Worm (Caenorhabditis elegans) whole organism, mixed stage, embryonic: Measurements from ENCODE around the gene fbxb-16.

Source experiments
- M03D4.4 ChIP-seq: sonication (generic microtip); optimal IDR thresholded peaks from 2 replicates; lab custom pipeline; 2017; ENCODE audit warnings: mild to moderate bottlenecking, missing genetic modification characterization, missing compliant biosample characterization
- bed-3 ChIP-seq: fragments of 200-800 bp; sonication (Bioruptor generic); optimal IDR thresholded peaks from 3 replicates; lab custom pipeline; 2018; ENCODE audit warnings: mild to moderate bottlenecking, missing genetic modification characterization, moderate library complexity, missing compliant biosample characterization
- blmp-1 ChIP-seq: fragments of 150-350 bp; optimal IDR thresholded peaks from 2 replicates; lab custom pipeline; 2014; ENCODE audit warnings: missing biosample characterization, missing genetic modification characterization
- ceh-39 ChIP-seq: fragments of 150-350 bp; optimal IDR thresholded peaks from 2 replicates; lab custom pipeline; 2014; ENCODE audit warnings: missing biosample characterization, missing genetic modification characterization
- ces-1 ChIP-seq: fragments of 150-350 bp; optimal IDR thresholded peaks from 2 replicates; lab custom pipeline; 2014; ENCODE audit warnings: missing biosample characterization, missing genetic modification reagents, missing genetic modification characterization
- cnd-1 ChIP-seq: fragments of 200-800 bp; sonication (Bioruptor generic); optimal IDR thresholded peaks from 2 replicates; lab custom pipeline; 2018; ENCODE audit warnings: mild to moderate bottlenecking, missing genetic modification characterization, missing compliant biosample characterization
- drap-1 ChIP-seq: fragments of 200-800 bp; sonication (Bioruptor generic); optimal IDR thresholded peaks from 3 replicates; lab custom pipeline; 2018; ENCODE audit warnings: mild to moderate bottlenecking, missing genetic modification characterization, missing compliant biosample characterization
- elt-1 ChIP-seq: sonication (generic microtip); optimal IDR thresholded peaks from 2 replicates; lab custom pipeline; 2017; ENCODE audit warnings: missing genetic modification characterization, mild to moderate bottlenecking, missing compliant biosample characterization, antibody characterized with exemption, moderate library complexity, borderline replicate concordance; ENCODE audit not compliant: insufficient read depth
- elt-3 ChIP-seq: fragments of 150-350 bp; optimal IDR thresholded peaks from 2 replicates; lab custom pipeline; 2014; ENCODE audit warnings: missing biosample characterization, missing genetic modification characterization
- ham-2 ChIP-seq: fragments of 200-800 bp; sonication (Bioruptor generic); optimal IDR thresholded peaks from 2 replicates; lab custom pipeline; 2018; ENCODE audit warnings: mild to moderate bottlenecking, missing genetic modification characterization, missing compliant biosample characterization
- hlh-1 ChIP-seq: fragments of 150-350 bp; optimal IDR thresholded peaks from 2 replicates; lab custom pipeline; 2014; ENCODE audit warnings: missing biosample characterization, missing genetic modification reagents, missing genetic modification characterization
- lin-13 ChIP-seq: fragments of 150-350 bp; optimal IDR thresholded peaks from 2 replicates; lab custom pipeline; 2014; ENCODE audit warnings: missing biosample characterization, missing genetic modification characterization
- lin-32 ChIP-seq: fragments of 200-800 bp; sonication (Bioruptor generic); optimal IDR thresholded peaks from 2 replicates; lab custom pipeline; 2018; ENCODE audit warnings: mild to moderate bottlenecking, missing genetic modification characterization, missing compliant biosample characterization
- mab-5 ChIP-seq: fragments of 150-350 bp; optimal IDR thresholded peaks from 2 replicates; lab custom pipeline; 2014; ENCODE audit warnings: missing biosample characterization, missing genetic modification characterization
- mls-2 ChIP-seq: sonication (generic microtip); optimal IDR thresholded peaks from 2 replicates; lab custom pipeline; 2016; ENCODE audit warnings: mild to moderate bottlenecking, missing genetic modification characterization, moderate library complexity, missing compliant biosample characterization
- nhr-12 ChIP-seq: fragments of 150-350 bp; optimal IDR thresholded peaks from 2 replicates; lab custom pipeline; 2014; ENCODE audit warnings: missing biosample characterization, missing genetic modification characterization
- nhr-2 ChIP-seq: fragments of 150-350 bp; optimal IDR thresholded peaks from 2 replicates; lab custom pipeline; 2014; ENCODE audit warnings: missing biosample characterization, missing genetic modification characterization
- nhr-237 ChIP-seq: fragments of 150-350 bp; optimal IDR thresholded peaks from 2 replicates; lab custom pipeline; 2014; ENCODE audit warnings: missing biosample characterization, missing genetic modification characterization
- nhr-28 ChIP-seq: fragments of 150-350 bp; optimal IDR thresholded peaks from 2 replicates; lab custom pipeline; 2014; ENCODE audit warnings: missing biosample characterization, missing genetic modification characterization
- nhr-76 ChIP-seq: sonication (generic microtip); optimal IDR thresholded peaks from 2 replicates; lab custom pipeline; 2017; ENCODE audit warnings: missing biosample characterization, missing genetic modification characterization
- pha-4 ChIP-seq: fragments of 150-350 bp; optimal IDR thresholded peaks from 2 replicates; lab custom pipeline; 2018; ENCODE audit warnings: missing biosample characterization, missing genetic modification reagents, missing genetic modification characterization
- sem-2 ChIP-seq: fragments of 200-800 bp; sonication (Bioruptor generic); optimal IDR thresholded peaks from 2 replicates; lab custom pipeline; 2018; ENCODE audit warnings: mild to moderate bottlenecking, missing genetic modification characterization, missing compliant biosample characterization
- snpc-4 ChIP-seq: fragments of 150-350 bp; optimal IDR thresholded peaks from 2 replicates; lab custom pipeline; 2014; ENCODE audit warnings: missing biosample characterization, missing genetic modification characterization
- sptf-1 ChIP-seq: sonication (generic microtip); optimal IDR thresholded peaks from 2 replicates; lab custom pipeline; 2017; ENCODE audit warnings: mild to moderate bottlenecking, missing genetic modification characterization, moderate library complexity, missing compliant biosample characterization
- tbx-8 ChIP-seq: fragments of 200-800 bp; sonication (Bioruptor generic); optimal IDR thresholded peaks from 2 replicates; lab custom pipeline; 2018; ENCODE audit warnings: mild to moderate bottlenecking, missing genetic modification characterization, moderate library complexity, missing compliant biosample characterization
- unc-120 ChIP-seq: sonication (generic microtip); optimal IDR thresholded peaks from 2 replicates; lab custom pipeline; 2017; ENCODE audit warnings: missing genetic modification characterization, missing compliant biosample characterization; ENCODE audit not compliant: poor library complexity, severe bottlenecking
- unc-39 ChIP-seq: fragments of 150-350 bp; optimal IDR thresholded peaks from 2 replicates; lab custom pipeline; 2014; ENCODE audit warnings: missing biosample characterization, missing genetic modification characterization
- unc-62 ChIP-seq: fragments of 150-350 bp; optimal IDR thresholded peaks from 2 replicates; lab custom pipeline; 2014; ENCODE audit warnings: missing biosample characterization, missing genetic modification reagents, missing genetic modification characterization
- zip-8 ChIP-seq: fragments of 150-350 bp; optimal IDR thresholded peaks from 2 replicates; lab custom pipeline; 2014; ENCODE audit warnings: missing biosample characterization, missing genetic modification characterization

The fbxb-16 gene

DNA sequence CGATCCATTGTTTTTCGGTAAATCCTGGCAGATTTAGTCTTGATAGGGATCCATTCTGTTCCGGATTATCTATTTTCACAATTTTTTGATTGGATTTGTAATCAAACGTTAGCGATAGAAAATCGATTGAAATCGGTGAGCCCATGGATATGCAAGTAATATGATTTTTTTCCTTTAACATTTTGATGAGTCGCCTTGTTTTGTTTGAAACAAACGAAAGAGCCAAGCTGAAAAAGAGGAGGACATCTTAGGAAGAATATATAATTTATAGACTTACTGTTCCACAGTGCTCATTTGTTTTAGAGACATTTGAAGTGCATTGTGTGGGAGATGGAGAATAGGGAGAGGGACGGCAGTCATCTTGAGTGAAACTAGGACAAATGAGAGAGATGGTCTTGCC lies 37.1 kb upstream of the fbxb-16 start, which contains the start of the genes fbxb-18 and fbxb-19:
Gene fbxb-18, minus strand, starts transcription at position 101 of the 400 bp plus-strand sequence.
Gene fbxb-19, minus strand, starts transcription at position 369 of the 400 bp plus-strand sequence.
- TF ChIP-seq hlh-1, result no peak

DNA sequence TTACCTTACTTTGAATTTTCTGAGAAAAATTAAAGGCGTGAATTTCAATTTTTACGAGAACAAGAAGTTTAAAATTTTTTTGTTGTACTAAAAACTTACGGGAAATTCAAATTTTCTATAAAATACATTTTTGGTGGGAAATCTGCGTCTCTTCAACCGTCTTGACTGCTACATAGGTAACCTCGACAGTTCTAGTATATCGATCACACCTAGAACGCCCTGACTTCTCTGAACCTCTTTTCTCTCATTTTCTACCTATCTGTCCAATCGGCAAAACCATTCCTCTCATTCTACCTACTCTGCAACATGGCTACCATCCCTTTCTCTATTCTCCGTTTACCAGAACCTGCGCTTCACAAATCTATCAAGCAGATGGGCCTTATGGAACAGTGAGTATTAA lies 32.0 kb upstream of the fbxb-16 start, which contains the start of gene fbxb-25:
Gene fbxb-25, plus strand, starts transcription at position 301 of the 400 bp plus-strand sequence.
- TF ChIP-seq unc-39 (tag; lab: Kevin White, UChicago) (no peak), mls-2 (tag; lab: Kevin White, UChicago) (no peak), bed-3 (no peak), nhr-2 (tag; lab: Kevin White, UChicago) (no peak), ceh-39 (tag; lab: Kevin White, UChicago) (no peak), lin-32 (GFP tag; lab: Kevin White, UChicago) (no peak), unc-62 (GFP tag; lab: Kevin White, UChicago) (no peak)
- TF ChIP-seq, all 35 proteins: peak for 0

ce11 chrII:1682218-1682617 lies 30.5 kb upstream of the fbxb-16 start, which contains the start of gene fbxb-26:
Gene fbxb-26 (plus strand): TSS chrII:1682518.
- TF ChIP-seq mls-2 (tag; lab: Kevin White, UChicago) (no peak), snpc-4 (no peak), unc-120 (tag; lab: Kevin White, UChicago) (no peak), elt-3 (tag; lab: Kevin White, UChicago) (no peak), hlh-1 (no peak), lin-13 (tag; lab: Kevin White, UChicago) (no peak), sem-2 (GFP tag; lab: Kevin White, UChicago) (no peak), elt-1 (tag; lab: Kevin White, UChicago) (no peak), unc-62 (GFP tag; lab: Kevin White, UChicago) (no peak), nhr-12 (tag; lab: Kevin White, UChicago) (no peak), pha-4 (tag; lab: Kevin White, UChicago) (no peak), sptf-1 (tag; lab: Kevin White, UChicago) (no peak), unc-39 (tag; lab: Kevin White, UChicago) (no peak), nhr-237 (tag; lab: Kevin White, UChicago) (no peak), nhr-28 (no peak), bed-3 (no peak), ham-2 (GFP tag; lab: Kevin White, UChicago) (no peak), lin-32 (GFP tag; lab: Kevin White, UChicago) (no peak)
- TF ChIP-seq, all 35 proteins: peak for 0

DNA sequence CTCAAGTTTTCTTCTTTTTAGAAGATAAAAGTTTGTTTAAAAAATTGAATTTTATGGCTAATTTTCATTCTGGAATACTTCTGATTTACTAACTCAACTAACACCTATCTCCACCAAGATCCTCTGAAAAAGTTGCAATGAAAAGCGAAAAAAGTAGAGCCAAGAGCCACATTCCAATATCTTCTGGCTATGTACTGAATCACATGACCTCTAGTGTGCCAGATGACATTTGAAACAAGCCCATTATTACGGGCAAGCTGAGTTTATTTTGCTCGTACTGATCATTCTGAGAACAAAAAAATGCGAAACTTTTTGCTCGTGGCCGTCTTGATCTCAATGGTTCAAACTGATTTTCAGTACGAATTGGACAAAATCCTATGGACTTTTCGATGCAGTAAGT lies 27.4 kb upstream of the fbxb-16 start, which contains the start of gene irld-36:
Gene irld-36, plus strand, starts transcription at position 301 of the 400 bp plus-strand sequence.
- TF ChIP-seq mls-2 (tag; lab: Kevin White, UChicago), result no peak
- TF ChIP-seq nhr-76 (tag; lab: Kevin White, UChicago), result no peak
- no peak for TF ChIP-seq unc-39 (tag; lab: Kevin White, UChicago)
- TF ChIP-seq elt-3 (tag; lab: Kevin White, UChicago), result no peak
- TF ChIP-seq unc-120 (tag; lab: Kevin White, UChicago), result no peak

DNA sequence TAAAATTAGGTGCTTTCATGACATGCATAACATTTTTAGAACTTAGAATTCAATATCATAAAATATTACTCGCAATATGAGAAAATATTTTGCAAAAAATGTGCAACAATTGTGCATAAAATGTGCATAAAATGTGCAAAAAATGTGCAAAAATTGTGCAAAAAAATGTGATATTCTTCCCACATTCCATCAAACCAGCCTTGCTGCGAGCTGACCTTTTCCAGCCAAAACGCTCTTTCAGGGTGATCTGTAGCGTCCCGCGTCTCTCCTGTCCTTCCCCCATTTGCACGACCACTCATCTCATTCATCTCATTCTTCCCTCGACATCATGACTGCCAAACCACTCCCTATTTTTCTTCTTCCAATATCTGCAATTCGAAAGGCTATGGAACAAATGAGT lies 24.4 kb upstream of the fbxb-16 start, which contains the start of gene fbxb-17:
Gene fbxb-17, plus strand, starts transcription at position 301 of the 400 bp plus-strand sequence.
- TF ChIP-seq ham-2 (GFP tag; lab: Kevin White, UChicago) (no peak), blmp-1 (tag; lab: Kevin White, UChicago) (no peak), M03D4.4 (tag; lab: Kevin White, UChicago) (no peak), tbx-8 (GFP tag; lab: Kevin White, UChicago) (no peak), hlh-1 (no peak), snpc-4 (no peak), zip-8 (no peak), drap-1 (GFP tag; lab: Kevin White, UChicago) (no peak), bed-3 (no peak), cnd-1 (tag; lab: Kevin White, UChicago) (no peak), ces-1 (GFP tag; lab: Kevin White, UChicago) (no peak), nhr-237 (tag; lab: Kevin White, UChicago) (no peak), unc-120 (tag; lab: Kevin White, UChicago) (no peak)

DNA sequence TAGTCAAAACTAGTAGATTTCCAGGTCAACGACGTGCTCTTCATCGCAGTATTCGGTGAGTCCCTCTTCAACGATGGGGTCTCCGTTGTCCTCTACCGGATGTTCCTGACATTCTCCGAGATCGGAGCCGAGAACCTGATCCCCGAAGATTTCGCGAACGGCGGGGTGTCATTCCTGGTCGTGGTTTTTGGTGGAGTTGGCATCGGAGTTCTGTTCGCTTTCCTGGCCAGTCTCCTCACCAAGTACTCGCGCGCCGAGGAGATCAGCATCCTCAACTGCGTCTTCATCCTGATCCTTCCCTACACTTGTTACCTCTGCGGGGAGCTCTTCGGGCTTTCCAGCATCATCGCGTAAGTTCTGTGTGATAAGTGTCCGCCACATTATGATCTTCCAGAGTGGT lies 21.0 kb upstream of the fbxb-16 start:
- TF ChIP-seq unc-120 (tag; lab: Kevin White, UChicago), result no peak
- TF ChIP-seq mab-5 (tag; lab: Kevin White, UChicago), result no peak
- no peak for TF ChIP-seq unc-62 (GFP tag; lab: Kevin White, UChicago)
- no peak for TF ChIP-seq lin-32 (GFP tag; lab: Kevin White, UChicago)
- no peak for TF ChIP-seq zip-8
- no peak for TF ChIP-seq ces-1 (GFP tag; lab: Kevin White, UChicago)
- TF ChIP-seq nhr-12 (tag; lab: Kevin White, UChicago), result no peak
- no peak for TF ChIP-seq elt-1 (tag; lab: Kevin White, UChicago)
- no peak for TF ChIP-seq ham-2 (GFP tag; lab: Kevin White, UChicago)
- TF ChIP-seq mls-2 (tag; lab: Kevin White, UChicago), result no peak
- TF ChIP-seq blmp-1 (tag; lab: Kevin White, UChicago), result no peak
- no peak for TF ChIP-seq tbx-8 (GFP tag; lab: Kevin White, UChicago)
